Worm (Caenorhabditis elegans) whole organism, late embryonic: ENCODE data around the gene M151.2.

Experiments
- C38D4.7 ChIP-seq: fragments of 200-800 bp; sonication (Bioruptor generic); optimal IDR thresholded peaks from 2 replicates; lab custom pipeline; 2018; ENCODE audit warnings: mild to moderate bottlenecking, missing genetic modification characterization, moderate library complexity, missing compliant biosample characterization
- K02D7.2 ChIP-seq: sonication (generic microtip); optimal IDR thresholded peaks from 2 replicates; lab custom pipeline; 2017; ENCODE audit warnings: mild to moderate bottlenecking, missing genetic modification characterization, missing compliant biosample characterization
- ahr-1 ChIP-seq: sonication (generic microtip); optimal IDR thresholded peaks from 2 replicates; lab custom pipeline; 2016; ENCODE audit warnings: missing genetic modification characterization, missing compliant biosample characterization
- ceh-14 ChIP-seq: sonication (generic microtip); optimal IDR thresholded peaks from 2 replicates; lab custom pipeline; 2016; ENCODE audit warnings: missing genotype, missing genetic modification characterization, missing compliant biosample characterization
- ceh-18 ChIP-seq: sonication (generic microtip); optimal IDR thresholded peaks from 2 replicates; lab custom pipeline; 2016; ENCODE audit warnings: missing genetic modification characterization, missing compliant biosample characterization
- ceh-19 ChIP-seq: fragments of 200-800 bp; sonication (Bioruptor generic); optimal IDR thresholded peaks from 2 replicates; lab custom pipeline; 2018; ENCODE audit warnings: mild to moderate bottlenecking, missing genetic modification characterization, missing compliant biosample characterization
- ceh-30 ChIP-seq: fragments of 150-350 bp; optimal IDR thresholded peaks from 2 replicates; lab custom pipeline; 2014; ENCODE audit warnings: missing biosample characterization, missing genetic modification characterization
- ceh-31 ChIP-seq: sonication (generic microtip); optimal IDR thresholded peaks from 2 replicates; lab custom pipeline; 2016; ENCODE audit warnings: missing genetic modification characterization, missing compliant biosample characterization
- ceh-34 ChIP-seq: sonication (generic microtip); optimal IDR thresholded peaks from 2 replicates; lab custom pipeline; 2016; ENCODE audit warnings: mild to moderate bottlenecking, missing genetic modification characterization, missing compliant biosample characterization
- ceh-45 ChIP-seq: fragments of 200-800 bp; sonication (Bioruptor generic); IDR thresholded peaks from 2 replicates; pipeline ENCODE4 v1.3.6; 2022; ENCODE audit warnings: missing genetic modification reagents, missing genetic modification characterization, missing compliant biosample characterization
- ceh-48 ChIP-seq: sonication (generic microtip); optimal IDR thresholded peaks from 2 replicates; lab custom pipeline; 2016; ENCODE audit warnings: missing genetic modification characterization, inconsistent platforms, missing compliant biosample characterization
- ceh-6 ChIP-seq: fragments of 200-800 bp; sonication (Bioruptor generic); optimal IDR thresholded peaks from 2 replicates; lab custom pipeline; 2018; ENCODE audit warnings: mild to moderate bottlenecking, missing genetic modification characterization, missing compliant biosample characterization
- elt-2 ChIP-seq: sonication (generic microtip); optimal IDR thresholded peaks from 2 replicates; lab custom pipeline; 2016; ENCODE audit warnings: missing genetic modification reagents, missing genetic modification characterization, missing compliant biosample characterization
- elt-4 ChIP-seq: sonication (generic microtip); optimal IDR thresholded peaks from 2 replicates; lab custom pipeline; 2016; ENCODE audit warnings: missing genetic modification characterization, missing compliant biosample characterization
- fkh-6 ChIP-seq: sonication (generic microtip); optimal IDR thresholded peaks from 2 replicates; lab custom pipeline; 2016; ENCODE audit warnings: missing genetic modification characterization, missing compliant biosample characterization
- hlh-13 ChIP-seq: fragments of 200-800 bp; sonication (Bioruptor generic); optimal IDR thresholded peaks from 2 replicates; lab custom pipeline; 2018; ENCODE audit warnings: mild to moderate bottlenecking, missing genetic modification characterization, missing compliant biosample characterization
- hlh-30 ChIP-seq: sonication (generic microtip); optimal IDR thresholded peaks from 2 replicates; lab custom pipeline; 2017; ENCODE audit warnings: antibody characterized with exemption, missing genetic modification characterization, missing compliant biosample characterization; ENCODE audit not compliant: insufficient read depth
- hlh-6 ChIP-seq: sonication (generic microtip); optimal IDR thresholded peaks from 2 replicates; lab custom pipeline; 2016; ENCODE audit warnings: missing genotype, missing genetic modification characterization, missing compliant biosample characterization
- hlh-8 ChIP-seq: sonication (generic microtip); optimal IDR thresholded peaks from 2 replicates; lab custom pipeline; 2016; ENCODE audit warnings: missing genotype, missing genetic modification characterization, missing compliant biosample characterization
- lim-6 ChIP-seq: sonication (generic microtip); optimal IDR thresholded peaks from 2 replicates; lab custom pipeline; 2016; ENCODE audit warnings: missing genetic modification characterization, missing compliant biosample characterization
- lin-11 ChIP-seq: fragments of 200-800 bp; sonication (Bioruptor generic); optimal IDR thresholded peaks from 2 replicates; lab custom pipeline; 2018; ENCODE audit warnings: mild to moderate bottlenecking, missing genetic modification characterization, missing compliant biosample characterization
- madf-2 ChIP-seq: sonication (generic microtip); optimal IDR thresholded peaks from 2 replicates; lab custom pipeline; 2017; ENCODE audit warnings: missing genetic modification characterization, missing compliant biosample characterization
- nfya-1 ChIP-seq: sonication (generic microtip); optimal IDR thresholded peaks from 2 replicates; lab custom pipeline; 2017; ENCODE audit warnings: missing genetic modification characterization, mild to moderate bottlenecking, missing compliant biosample characterization, antibody characterized with exemption, moderate library complexity
- nhr-232 ChIP-seq: sonication (generic microtip); optimal IDR thresholded peaks from 2 replicates; lab custom pipeline; 2016; ENCODE audit warnings: missing genetic modification characterization, missing compliant biosample characterization
- odd-2 ChIP-seq: sonication (generic microtip); optimal IDR thresholded peaks from 2 replicates; lab custom pipeline; 2017; ENCODE audit warnings: antibody characterized with exemption, mild to moderate bottlenecking, missing genetic modification characterization, missing compliant biosample characterization
- pag-3 ChIP-seq: sonication (generic microtip); optimal IDR thresholded peaks from 2 replicates; lab custom pipeline; 2016; ENCODE audit warnings: missing compliant biosample characterization, missing genetic modification characterization, borderline replicate concordance
- pha-4 ChIP-seq: fragments of 150-350 bp; optimal IDR thresholded peaks from 2 replicates; lab custom pipeline; 2018; ENCODE audit warnings: missing biosample characterization, missing genetic modification reagents, missing genetic modification characterization
- sdc-2 ChIP-seq: sonication (generic microtip); optimal IDR thresholded peaks from 2 replicates; lab custom pipeline; 2016; ENCODE audit warnings: missing genotype, missing genetic modification characterization, missing compliant biosample characterization
- sox-2 ChIP-seq: fragments of 200-800 bp; sonication (Bioruptor generic); IDR thresholded peaks from 2 replicates; pipeline ENCODE4 v1.3.6; 2022; ENCODE audit warnings: missing genetic modification reagents, missing genetic modification characterization, missing compliant biosample characterization
- sox-4 ChIP-seq: sonication (generic microtip); optimal IDR thresholded peaks from 2 replicates; lab custom pipeline; 2017; ENCODE audit warnings: mild to moderate bottlenecking, missing genetic modification characterization, inconsistent platforms, missing compliant biosample characterization
- tbx-2 ChIP-seq: sonication (generic microtip); optimal IDR thresholded peaks from 2 replicates; lab custom pipeline; 2016; ENCODE audit warnings: missing genetic modification characterization, missing compliant biosample characterization
- tbx-7 ChIP-seq: sonication (generic microtip); optimal IDR thresholded peaks from 2 replicates; lab custom pipeline; 2016; ENCODE audit warnings: missing genotype, missing genetic modification characterization, missing compliant biosample characterization
- unc-42 ChIP-seq: sonication (generic microtip); optimal IDR thresholded peaks from 2 replicates; lab custom pipeline; 2016; ENCODE audit warnings: missing genotype, missing genetic modification characterization, missing compliant biosample characterization
- unc-55 ChIP-seq: sonication (generic microtip); optimal IDR thresholded peaks from 2 replicates; lab custom pipeline; 2017; ENCODE audit warnings: missing biosample characterization, missing genetic modification reagents, missing genetic modification characterization
- unc-86 ChIP-seq: sonication (generic microtip); optimal IDR thresholded peaks from 2 replicates; lab custom pipeline; 2016; ENCODE audit warnings: missing genetic modification characterization, missing compliant biosample characterization
- zip-5 ChIP-seq: sonication (generic microtip); optimal IDR thresholded peaks from 2 replicates; lab custom pipeline; 2016; ENCODE audit warnings: missing genetic modification characterization, missing compliant biosample characterization
- ztf-16 ChIP-seq: sonication (generic microtip); optimal IDR thresholded peaks from 2 replicates; lab custom pipeline; 2017; ENCODE audit warnings: missing genetic modification characterization, missing compliant biosample characterization

M151.2 gene

ce11 chrII:3675176-3675575, 44.3 kb downstream of the M151.2 start, which contains the start of gene F19B10.2:
TSS of gene F19B10.2 (plus strand) at chrII:3675476.
- TF ChIP-seq hlh-8 (tag; lab: Kevin White, UChicago) (no peak), ceh-34 (tag; lab: Kevin White, UChicago) (no peak), tbx-7 (tag; lab: Kevin White, UChicago) (no peak), nhr-232 (tag; lab: Kevin White, UChicago) (no peak), unc-86 (tag; lab: Kevin White, UChicago) (no peak), elt-2 (tag; lab: Kevin White, UChicago) (no peak)

ce11 chrII:3678978-3679377, 48.1 kb downstream of the M151.2 start:
- TF ChIP-seq ceh-31 (no peak), hlh-13 (no peak), ceh-45 (GFP tag; lab: Robert Waterston, UW) (no peak), tbx-7 (tag; lab: Kevin White, UChicago) (no peak), ceh-6 (GFP tag; lab: Kevin White, UChicago) (no peak), elt-4 (tag; lab: Kevin White, UChicago) (no peak), unc-86 (tag; lab: Kevin White, UChicago) (no peak), hlh-6 (tag; lab: Kevin White, UChicago) (no peak), hlh-30 (tag; lab: Kevin White, UChicago) (no peak), unc-55 (GFP tag; lab: Kevin White, UChicago) (no peak), zip-5 (tag; lab: Kevin White, UChicago) (no peak), madf-2 (tag; lab: Kevin White, UChicago) (no peak), sox-2 (GFP tag; lab: Robert Waterston, UW) (no peak), ceh-18 (tag; lab: Kevin White, UChicago) (no peak), ztf-16 (tag; lab: Kevin White, UChicago) (no peak), ceh-19 (GFP tag; lab: Kevin White, UChicago) (no peak)

ce11 chrII:3680366-3680765, 49.5 kb downstream of the M151.2 start:
- TF ChIP-seq C38D4.7 (GFP tag; lab: Kevin White, UChicago): no peak
- no peak for TF ChIP-seq ahr-1
- TF ChIP-seq K02D7.2 (tag; lab: Kevin White, UChicago): no peak

ce11 chrII:3681365-3682083, 50.6 kb downstream of the M151.2 start, which contains the start of gene F19B10.10:
TSS of gene F19B10.10 (minus strand) at chrII:3681415.
- no peak for TF ChIP-seq sdc-2 (tag; lab: Kevin White, UChicago)
- no peak for TF ChIP-seq ceh-48
- no peak for TF ChIP-seq odd-2 (tag; lab: Kevin White, UChicago)
- no peak for TF ChIP-seq pha-4 (tag; lab: Kevin White, UChicago)
- TF ChIP-seq zip-5 (tag; lab: Kevin White, UChicago): no peak
- no peak for TF ChIP-seq ceh-30 (tag; lab: Kevin White, UChicago)
- no peak for TF ChIP-seq nfya-1 (tag; lab: Kevin White, UChicago)
- TF ChIP-seq lim-6 (tag; lab: Kevin White, UChicago): no peak
- TF ChIP-seq tbx-2 (tag; lab: Kevin White, UChicago): no peak
- TF ChIP-seq lin-11: no peak
- no peak for TF ChIP-seq fkh-6 (tag; lab: Kevin White, UChicago)
- no peak for TF ChIP-seq tbx-7 (tag; lab: Kevin White, UChicago)

ce11 chrII:3682770-3683234, 51.9 kb downstream of the M151.2 start, which contains the start of gene F19B10.1:
TSS of gene F19B10.1 (plus strand) at chrII:3683184.
- TF ChIP-seq unc-42: peak; percentile 14
- peak; percentile 62 for TF ChIP-seq unc-55 (GFP tag; lab: Kevin White, UChicago)
- peak; percentile 11 for TF ChIP-seq ceh-18 (tag; lab: Kevin White, UChicago)
- TF ChIP-seq nfya-1 (tag; lab: Kevin White, UChicago): peak; percentile 39
- TF ChIP-seq hlh-30 (tag; lab: Kevin White, UChicago): peak; percentile 94
- TF ChIP-seq ceh-14 (tag; lab: Kevin White, UChicago): no peak
- no peak for TF ChIP-seq pag-3 (tag; lab: Kevin White, UChicago)
- no peak for TF ChIP-seq sox-4 (tag; lab: Kevin White, UChicago)
